Worm (Caenorhabditis elegans): ENCODE results near the gene kbp-2.

DNA sequence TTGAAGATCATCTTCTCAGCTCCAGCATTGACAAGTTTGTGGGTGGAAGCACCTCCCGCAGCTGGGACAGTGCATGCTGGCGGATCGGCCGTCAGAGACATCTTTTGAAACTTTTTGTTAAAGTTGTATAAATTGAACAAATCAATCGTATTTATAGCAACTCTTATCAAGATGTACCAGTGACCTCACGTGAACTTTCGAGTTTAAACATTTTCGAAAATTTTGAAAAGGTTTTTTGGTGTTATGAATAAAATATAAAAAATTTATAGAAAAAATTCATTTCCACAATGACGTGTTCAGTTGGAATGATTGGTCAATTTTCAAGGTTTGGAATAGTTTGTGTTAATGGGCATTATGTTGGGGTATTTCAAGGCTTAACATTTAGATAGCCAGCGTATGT, 35.0 kb downstream of the kbp-2 start, which contains the start of the genes msd-4 and C35D10.3:
- no peak for TF ChIP-seq ztf-29 (GFP tag; IDR thresholded peaks at IDR 0.05)
- no peak for TF ChIP-seq ztf-23 (GFP tag; IDR thresholded peaks at IDR 0.05)
- TF ChIP-seq ref-1 (GFP tag; conservative IDR thresholded peaks at IDR 0.05), result no peak
- no peak for TF ChIP-seq cog-1 (tag; optimal IDR thresholded peaks at IDR 0.05)
- no peak for TF ChIP-seq tab-1 (GFP tag; IDR thresholded peaks at IDR 0.05)
- no peak for TF ChIP-seq flt-1 (GFP tag; IDR thresholded peaks at IDR 0.05)
- no peak for TF ChIP-seq klf-2 (GFP tag; conservative IDR thresholded peaks at IDR 0.05)
- TF ChIP-seq med-1 (GFP tag; optimal IDR thresholded peaks at IDR 0.05; ENCODE audit: insufficient read depth), result no peak
- no peak for TF ChIP-seq T22C8.4 (GFP tag; IDR thresholded peaks at IDR 0.05)
